Fruit fly (Drosophila melanogaster): Measurements from ENCODE around the gene CG3769.

The CG3769 gene

DNA sequence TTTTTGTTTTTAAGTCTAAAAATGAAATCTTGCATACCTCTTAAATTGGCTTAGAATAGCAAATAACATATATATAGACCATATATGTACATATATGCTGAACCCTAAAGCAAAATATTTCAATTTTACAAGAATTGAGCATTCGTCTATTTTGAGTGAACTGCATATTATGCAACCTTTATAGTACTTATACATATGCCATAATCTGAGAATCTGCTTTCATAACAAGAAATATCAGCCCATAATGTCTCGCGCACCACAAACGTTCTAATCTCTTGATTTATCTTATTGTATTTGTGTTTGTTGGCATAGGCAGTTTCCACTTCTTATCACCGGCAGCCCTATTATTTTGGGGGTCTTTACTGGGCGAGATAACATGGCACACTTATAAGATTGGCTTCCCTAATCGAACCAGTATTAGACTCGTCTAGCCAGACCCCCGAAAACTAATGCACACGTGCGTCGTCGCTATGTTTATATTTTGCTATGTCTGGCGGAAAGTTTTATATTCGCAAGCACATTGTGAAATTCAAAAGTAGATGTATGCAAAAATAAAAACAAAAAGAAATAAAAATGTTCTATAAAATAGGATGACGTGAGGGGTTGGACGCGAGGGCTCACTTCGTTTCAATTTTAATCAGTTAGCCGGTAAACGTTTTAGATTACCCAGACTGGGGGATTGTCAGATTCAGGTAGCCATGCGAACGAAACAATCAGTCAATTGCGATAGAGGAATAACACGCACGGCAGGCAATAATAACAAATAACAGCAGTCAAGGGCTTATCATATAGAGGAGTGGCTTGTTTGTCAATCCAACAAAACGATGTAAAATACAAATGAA is 46.1 kb upstream of the CG3769 start (continued):
- no peak for TF ChIP-seq shn (GFP tag; optimal IDR thresholded peaks at IDR 0.05)
- no peak for TF ChIP-seq nom (GFP tag; optimal IDR thresholded peaks at IDR 0.05)
- TF ChIP-seq tap (tag; optimal IDR thresholded peaks at IDR 0.05), result no peak

- TF ChIP-seq CG8359 (GFP tag; optimal IDR thresholded peaks at IDR 0.05; ENCODE audit: borderline replicate concordance), result peak; percentile 94
Observed at dm6 chr2L:9393284-9393683, 41.9 kb upstream of the CG3769 start.

- TF ChIP-seq maf-S (GFP tag; optimal IDR thresholded peaks at IDR 0.05), result no peak
- TF ChIP-seq Ets65A (GFP tag), result no peak
- TF ChIP-seq CG8359 (GFP tag; optimal IDR thresholded peaks at IDR 0.05; ENCODE audit: borderline replicate concordance), result peak; percentile 99
- no peak for TF ChIP-seq CG8089 (GFP tag; optimal IDR thresholded peaks at IDR 0.05)
- TF ChIP-seq Six4 (GFP tag; optimal IDR thresholded peaks at IDR 0.05), result no peak
- no peak for TF ChIP-seq zen2 (GFP tag; IDR thresholded peaks at IDR 0.05; ENCODE audit: partially characterized antibody)
- TF ChIP-seq ttk (GFP tag; IDR thresholded peaks at IDR 0.05), result no peak
Observed at dm6 chr2L:9396396-9396795, 38.8 kb upstream of the CG3769 start.

dm6 chr2L:9397888-9398287 is 37.3 kb upstream of the CG3769 start, which contains the start of gene CG4438:
Gene CG4438, minus strand, starts transcription at chr2L:9397988.
- TF ChIP-seq Dek (tag; optimal IDR thresholded peaks at IDR 0.05) (no peak), sd (tag; optimal IDR thresholded peaks at IDR 0.05) (no peak), B-H2 (GFP tag; optimal IDR thresholded peaks at IDR 0.05) (no peak), CG2678 (tag; optimal IDR thresholded peaks at IDR 0.05) (no peak)

DNA sequence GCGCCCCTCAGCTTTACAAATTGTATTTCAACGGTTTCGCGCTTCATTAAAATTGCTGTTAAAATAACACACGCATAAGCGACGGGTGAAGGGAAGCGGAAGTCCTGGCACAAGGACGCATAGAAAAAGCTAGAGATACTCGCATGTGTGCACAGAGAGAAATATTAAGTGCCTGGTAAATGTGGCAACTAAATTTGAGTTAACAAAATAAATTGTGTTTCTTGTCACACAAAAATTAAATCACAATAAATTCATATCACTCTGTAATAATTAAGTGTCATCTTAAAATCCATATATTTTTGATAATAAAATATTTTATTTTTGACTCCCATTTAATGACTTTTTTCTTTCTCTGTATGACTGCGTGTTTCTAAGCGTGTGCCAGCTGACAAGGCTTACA is 35.0 kb upstream of the CG3769 start:
- TF ChIP-seq Sox100B (GFP tag; optimal IDR thresholded peaks at IDR 0.05) (peak; percentile 15), CG5245 (GFP tag; optimal IDR thresholded peaks at IDR 0.05) (no peak), cwo (GFP tag; optimal IDR thresholded peaks at IDR 0.05) (peak; percentile 22), wek (GFP tag; optimal IDR thresholded peaks at IDR 0.05) (no peak), bcd (GFP tag; optimal IDR thresholded peaks at IDR 0.05) (peak; percentile 26), Oli (tag; optimal IDR thresholded peaks at IDR 0.05) (peak; percentile 19), tx (GFP tag; optimal IDR thresholded peaks at IDR 0.05) (no peak), Awh (GFP tag; IDR thresholded peaks at IDR 0.05) (no peak), CG6689 (GFP tag; IDR thresholded peaks at IDR 0.05) (no peak), BEAF-32 (GFP tag; optimal IDR thresholded peaks at IDR 0.05) (no peak), Hr39 (optimal IDR thresholded peaks at IDR 0.05) (no peak), CG11247 (GFP tag; IDR thresholded peaks at IDR 0.05) (no peak), CG17186 (GFP tag; optimal IDR thresholded peaks at IDR 0.05) (no peak), vfl (GFP tag; optimal IDR thresholded peaks at IDR 0.05) (no peak), repo (GFP tag; optimal IDR thresholded peaks at IDR 0.05) (no peak), disco-r (GFP tag; optimal IDR thresholded peaks at IDR 0.05) (no peak), knrl (GFP tag; IDR thresholded peaks at IDR 0.05; ENCODE audit: partially characterized antibody) (no peak), Mad (GFP tag; optimal IDR thresholded peaks at IDR 0.05) (no peak), Six4 (GFP tag; optimal IDR thresholded peaks at IDR 0.05) (no peak), CG31388 (GFP tag; optimal IDR thresholded peaks at IDR 0.05) (no peak), otp (GFP tag; IDR thresholded peaks at IDR 0.05) (no peak), CG13296 (GFP tag; optimal IDR thresholded peaks at IDR 0.05) (peak; percentile 3), CG42726 (GFP tag; IDR thresholded peaks at IDR 0.05; ENCODE audit: partially characterized antibody) (no peak), CG13624 (GFP tag; optimal IDR thresholded peaks at IDR 0.05) (no peak), CG6175 (GFP tag; IDR thresholded peaks at IDR 0.05) (no peak), pnt (GFP tag; optimal IDR thresholded peaks at IDR 0.05) (no peak), nerfin-2 (GFP tag; IDR thresholded peaks at IDR 0.05; ENCODE audit: partially characterized antibody) (no peak), CG15269 (tag; optimal IDR thresholded peaks at IDR 0.05) (peak; percentile 29), bigmax (GFP tag; optimal IDR thresholded peaks at IDR 0.05) (no peak), CoRest (tag; optimal IDR thresholded peaks at IDR 0.05) (no peak)
